Worm (Caenorhabditis elegans) whole organism, midembryonic: ENCODE results near the gene Y39A1A.27.

ENCODE experiments used
- T22C8.4 ChIP-seq: fragments of 200-800 bp; sonication (Bioruptor generic); IDR thresholded peaks from 2 replicates; pipeline ENCODE4 v1.3.6; 2022; ENCODE audit warnings: missing genetic modification characterization, missing compliant biosample characterization
- flt-1 ChIP-seq: fragments of 200-800 bp; sonication (Bioruptor generic); IDR thresholded peaks from 2 replicates; pipeline ENCODE4 v1.3.6; 2022; ENCODE audit warnings: missing genetic modification characterization, missing compliant biosample characterization
- klf-2 ChIP-seq: fragments of 200-800 bp; sonication (Bioruptor generic); conservative IDR thresholded peaks from 2 replicates; pipeline ENCODE4 v1.3.6; 2022; ENCODE audit warnings: missing genetic modification reagents, missing genetic modification characterization, missing compliant biosample characterization

ce11 chrIII:10624564-10624963, 14.2 kb upstream of the Y39A1A.27 start:
- TF ChIP-seq T22C8.4: peak; percentile 92
- TF ChIP-seq klf-2 (GFP tag; lab: Robert Waterston, UW): peak; percentile 81
- TF ChIP-seq flt-1 (GFP tag; lab: Robert Waterston, UW): peak; percentile 94
